Fruit fly (Drosophila melanogaster) whole organism, embryonic: Measurements from ENCODE around the gene Atg13.

Experiments used
- Antp ChIP-seq: fragments of 200-800 bp; sonication (Bioruptor generic); optimal IDR thresholded peaks from 3 replicates; lab custom pipeline; 2016; ENCODE audit warnings: missing biosample characterization, missing genetic modification characterization
- Atf3 ChIP-seq: fragments of 200-800 bp; sonication (Bioruptor generic); optimal IDR thresholded peaks from 3 replicates; lab custom pipeline; 2016; ENCODE audit warnings: missing biosample characterization, missing genetic modification characterization
- B-H2 ChIP-seq: fragments of 200-800 bp; sonication (Bioruptor generic); optimal IDR thresholded peaks from 2 replicates; lab custom pipeline; 2018; ENCODE audit warnings: missing biosample characterization, mild to moderate bottlenecking, missing genetic modification characterization
- Bdp1 ChIP-seq: fragments of 200-800 bp; sonication (Bioruptor generic); optimal IDR thresholded peaks from 3 replicates; lab custom pipeline; 2016; ENCODE audit warnings: missing biosample characterization, missing genetic modification characterization
- CG10209 ChIP-seq: fragments of 200-800 bp; sonication (Bioruptor generic); optimal IDR thresholded peaks from 3 replicates; lab custom pipeline; 2017; ENCODE audit warnings: missing biosample characterization, mild to moderate bottlenecking, missing genetic modification characterization, missing genetic modification reagents
- CG13287 ChIP-seq: fragments of 200-800 bp; sonication (Bioruptor generic); IDR thresholded peaks from 2 replicates; pipeline ENCODE4 v1.3.6; 2022; ENCODE audit warnings: missing biosample characterization, missing genetic modification characterization; ENCODE audit not compliant: partially characterized antibody
- CG14050 ChIP-seq: fragments of 200-800 bp; sonication (Bioruptor generic); IDR thresholded peaks from 3 replicates; pipeline ENCODE4 v1.3.6; 2022; ENCODE audit warnings: missing biosample characterization, missing genetic modification characterization
- CG14441 ChIP-seq: fragments of 200-800 bp; sonication (Bioruptor generic); IDR thresholded peaks from 2 replicates; pipeline ENCODE4 v1.3.6; 2022; ENCODE audit warnings: missing biosample characterization, missing genetic modification characterization
- CG1529 ChIP-seq: fragments of 200-800 bp; sonication (Bioruptor generic); optimal IDR thresholded peaks from 3 replicates; lab custom pipeline; 2018; ENCODE audit warnings: missing biosample characterization, missing genetic modification characterization
- CG17568 ChIP-seq: fragments of 200-800 bp; sonication (Bioruptor generic); optimal IDR thresholded peaks from 2 replicates; lab custom pipeline; 2018; ENCODE audit warnings: missing biosample characterization, mild to moderate bottlenecking, missing genetic modification characterization, moderate library complexity
- CG17802 ChIP-seq: fragments of 200-800 bp; sonication (Bioruptor generic); optimal IDR thresholded peaks from 2 replicates; lab custom pipeline; 2018; ENCODE audit warnings: missing biosample characterization, mild to moderate bottlenecking, missing genetic modification characterization, moderate library complexity
- CG18262 ChIP-seq: fragments of 200-800 bp; optimal IDR thresholded peaks from 3 replicates; lab custom pipeline; 2019; ENCODE audit warnings: missing biosample characterization, mild to moderate bottlenecking, missing genetic modification characterization, moderate library complexity
- CG2129 ChIP-seq: fragments of 200-800 bp; sonication (Bioruptor generic); IDR thresholded peaks from 2 replicates; pipeline ENCODE4 v1.3.6; 2022; ENCODE audit warnings: missing biosample characterization, missing genetic modification characterization; ENCODE audit not compliant: partially characterized antibody
- CG2875 ChIP-seq: fragments of 200-800 bp; sonication (Bioruptor generic); optimal IDR thresholded peaks from 2 replicates; lab custom pipeline; 2017; ENCODE audit warnings: missing biosample characterization, mild to moderate bottlenecking, missing genetic modification characterization, missing genetic modification reagents
- CG6813 ChIP-seq: fragments of 200-800 bp; sonication (Bioruptor generic); optimal IDR thresholded peaks from 2 replicates; lab custom pipeline; 2017; ENCODE audit warnings: missing biosample characterization, missing genetic modification characterization, mild to moderate bottlenecking, moderate library complexity, missing genetic modification reagents
- CG7556 ChIP-seq: fragments of 200-800 bp; sonication (Bioruptor generic); optimal IDR thresholded peaks from 2 replicates; lab custom pipeline; 2017; ENCODE audit warnings: missing biosample characterization, mild to moderate bottlenecking, missing genetic modification characterization
- CG7928 ChIP-seq: fragments of 200-800 bp; sonication (Bioruptor generic); optimal IDR thresholded peaks from 2 replicates; lab custom pipeline; 2017; ENCODE audit warnings: missing biosample characterization, mild to moderate bottlenecking, missing genetic modification characterization
- CG8924 ChIP-seq: fragments of 200-800 bp; optimal IDR thresholded peaks from 3 replicates; lab custom pipeline; 2019; ENCODE audit warnings: missing biosample characterization, mild to moderate bottlenecking, missing genetic modification characterization, moderate library complexity
- CG9727 ChIP-seq: fragments of 200-800 bp; sonication (Bioruptor generic); optimal IDR thresholded peaks from 3 replicates; lab custom pipeline; 2017; ENCODE audit warnings: missing biosample characterization, mild to moderate bottlenecking, missing genetic modification characterization
- CG9876 ChIP-seq: fragments of 200-800 bp; sonication (Bioruptor generic); optimal IDR thresholded peaks from 2 replicates; lab custom pipeline; 2016; ENCODE audit warnings: missing biosample characterization, missing genetic modification characterization
- D19B ChIP-seq: fragments of 200-800 bp; sonication (Bioruptor generic); optimal IDR thresholded peaks from 2 replicates; lab custom pipeline; 2017; ENCODE audit warnings: missing biosample characterization, mild to moderate bottlenecking, missing genetic modification characterization
- Dip3 ChIP-seq: fragments of 200-800 bp; sonication (Bioruptor generic); optimal IDR thresholded peaks from 3 replicates; lab custom pipeline; 2016; ENCODE audit warnings: missing biosample characterization, missing genetic modification characterization
- Dll ChIP-seq: fragments of 200-800 bp; sonication (Bioruptor generic); IDR thresholded peaks from 4 replicates; pipeline ENCODE4 v1.3.6; 2022; ENCODE audit warnings: missing biosample characterization, missing genetic modification characterization; ENCODE audit not compliant: partially characterized antibody
- E2f1 ChIP-seq: fragments of 200-800 bp; sonication (Bioruptor generic); IDR thresholded peaks from 2 replicates; pipeline ENCODE4 v1.3.6; 2022; ENCODE audit warnings: missing biosample characterization, missing genetic modification characterization
- HLHmδ ChIP-seq: fragments of 200-800 bp; sonication (Bioruptor generic); optimal IDR thresholded peaks from 2 replicates; lab custom pipeline; 2018; ENCODE audit warnings: missing biosample characterization, mild to moderate bottlenecking, missing genetic modification characterization, moderate library complexity
- Hand ChIP-seq: fragments of 200-800 bp; sonication (Bioruptor generic); optimal IDR thresholded peaks from 2 replicates; lab custom pipeline; 2017; ENCODE audit warnings: mild to moderate bottlenecking, missing biosample characterization, missing genetic modification reagents, missing genetic modification characterization
- HmgD ChIP-seq: fragments of 200-800 bp; sonication (Bioruptor generic); optimal IDR thresholded peaks from 3 replicates; lab custom pipeline; 2016; ENCODE audit warnings: missing biosample characterization, missing genetic modification characterization
- Mes4 ChIP-seq: fragments of 200-800 bp; sonication (Bioruptor generic); optimal IDR thresholded peaks from 2 replicates; lab custom pipeline; 2016; ENCODE audit warnings: missing biosample characterization, missing genetic modification characterization
- NK7.1 ChIP-seq: fragments of 200-800 bp; sonication (Bioruptor generic); optimal IDR thresholded peaks from 3 replicates; lab custom pipeline; 2016; ENCODE audit warnings: missing biosample characterization, missing genetic modification characterization
- Neu2 ChIP-seq: fragments of 200-800 bp; sonication (Bioruptor generic); optimal IDR thresholded peaks from 3 replicates; lab custom pipeline; 2016; ENCODE audit warnings: missing biosample characterization, missing genetic modification characterization, borderline replicate concordance
- Optix ChIP-seq: fragments of 200-800 bp; sonication (Bioruptor generic); IDR thresholded peaks from 3 replicates; pipeline ENCODE4 v1.3.6; 2022; ENCODE audit warnings: missing biosample characterization, missing genetic modification characterization
- Xbp1 ChIP-seq: fragments of 200-800 bp; sonication (Bioruptor generic); optimal IDR thresholded peaks from 3 replicates; lab custom pipeline; 2016; ENCODE audit warnings: missing biosample characterization, mild to moderate bottlenecking, missing genetic modification characterization
- ara ChIP-seq: fragments of 200-800 bp; sonication (Bioruptor generic); IDR thresholded peaks from 2 replicates; pipeline ENCODE4 v1.3.6; 2022; ENCODE audit warnings: missing biosample characterization, missing genetic modification characterization
- br ChIP-seq: fragments of >200 bp; optimal IDR thresholded peaks from 2 replicates; lab custom pipeline; 2017
- cato ChIP-seq: fragments of 200-800 bp; sonication (Bioruptor generic); optimal IDR thresholded peaks from 2 replicates; lab custom pipeline; 2016; ENCODE audit warnings: missing biosample characterization, missing genetic modification characterization, borderline replicate concordance
- dan ChIP-seq: fragments of 200-800 bp; sonication (Bioruptor generic); IDR thresholded peaks from 2 replicates; pipeline ENCODE4 v1.3.6; 2022; ENCODE audit warnings: missing biosample characterization, missing genetic modification characterization
- fu2 ChIP-seq: fragments of 200-800 bp; sonication (Bioruptor generic); optimal IDR thresholded peaks from 2 replicates; lab custom pipeline; 2016; ENCODE audit warnings: missing biosample characterization, missing genetic modification characterization
- gro ChIP-seq: fragments of 200-800 bp; sonication (Bioruptor generic); optimal IDR thresholded peaks from 2 replicates; lab custom pipeline; 2016; ENCODE audit warnings: missing biosample characterization, missing genetic modification characterization
- gt ChIP-seq: fragments of 200-800 bp; sonication (Bioruptor generic); IDR thresholded peaks from 2 replicates; pipeline ENCODE4 v1.3.6; 2022; ENCODE audit warnings: missing biosample characterization, missing genetic modification characterization
- hkb ChIP-seq, 2 experiments: fragments of 200-800 bp in 1 of 2; fragments of >200 bp in 1 of 2; sonication (Bioruptor generic) in 1 of 2; IDR thresholded peaks in 1 of 2; optimal IDR thresholded peaks in 1 of 2; 2 replicates each; pipeline versions ENCODE4 v1.3.6 to Lab custom; 2017 to 2022; ENCODE audit warnings: missing biosample characterization in 1 of 2, missing genetic modification characterization in 1 of 2
- insv ChIP-seq, 2 experiments: fragments of 200-800 bp; sonication (Bioruptor generic); optimal IDR thresholded peaks; 3 replicates each; lab custom pipeline; 2016 to 2018; ENCODE audit warnings: missing biosample characterization in 2 of 2, missing genetic modification characterization in 2 of 2
- maf-S ChIP-seq: fragments of 200-800 bp; sonication (Bioruptor generic); optimal IDR thresholded peaks from 2 replicates; lab custom pipeline; 2016; ENCODE audit warnings: missing biosample characterization, missing genetic modification characterization
- nom ChIP-seq: fragments of 200-800 bp; sonication (Bioruptor generic); optimal IDR thresholded peaks from 2 replicates; lab custom pipeline; 2017; ENCODE audit warnings: missing biosample characterization, missing genetic modification characterization, mild to moderate bottlenecking, moderate library complexity, missing genetic modification reagents
- org-1 ChIP-seq: fragments of 200-800 bp; sonication (Bioruptor generic); optimal IDR thresholded peaks from 2 replicates; lab custom pipeline; 2017; ENCODE audit warnings: missing biosample characterization, missing genetic modification characterization
- row ChIP-seq: fragments of 200-800 bp; sonication (Bioruptor generic); IDR thresholded peaks from 3 replicates; pipeline ENCODE4 v1.3.6; 2022; ENCODE audit warnings: missing biosample characterization, missing genetic modification characterization
- slou ChIP-seq: fragments of 200-800 bp; sonication (Bioruptor generic); optimal IDR thresholded peaks from 3 replicates; lab custom pipeline; 2016; ENCODE audit warnings: missing biosample characterization, missing genetic modification characterization
- slp2 ChIP-seq: fragments of 200-800 bp; sonication (Bioruptor generic); optimal IDR thresholded peaks from 2 replicates; lab custom pipeline; 2016; ENCODE audit warnings: missing biosample characterization, missing genetic modification characterization
- tin ChIP-seq: fragments of 200-800 bp; sonication (Bioruptor generic); optimal IDR thresholded peaks from 3 replicates; lab custom pipeline; 2016; ENCODE audit warnings: missing biosample characterization, missing genetic modification characterization
- usp ChIP-seq: fragments of >200 bp; optimal IDR thresholded peaks from 2 replicates; lab custom pipeline; 2017; ENCODE audit warnings: missing biosample characterization, missing genetic modification characterization
- vfl ChIP-seq: fragments of 200-800 bp; sonication (Bioruptor generic); optimal IDR thresholded peaks from 2 replicates; lab custom pipeline; 2016; ENCODE audit warnings: missing biosample characterization, missing genetic modification characterization
- z ChIP-seq: fragments of 200-800 bp; sonication (Bioruptor generic); IDR thresholded peaks from 3 replicates; pipeline ENCODE4 v1.3.6; 2022; ENCODE audit warnings: missing biosample characterization, missing genetic modification characterization

The Atg13 gene

DNA sequence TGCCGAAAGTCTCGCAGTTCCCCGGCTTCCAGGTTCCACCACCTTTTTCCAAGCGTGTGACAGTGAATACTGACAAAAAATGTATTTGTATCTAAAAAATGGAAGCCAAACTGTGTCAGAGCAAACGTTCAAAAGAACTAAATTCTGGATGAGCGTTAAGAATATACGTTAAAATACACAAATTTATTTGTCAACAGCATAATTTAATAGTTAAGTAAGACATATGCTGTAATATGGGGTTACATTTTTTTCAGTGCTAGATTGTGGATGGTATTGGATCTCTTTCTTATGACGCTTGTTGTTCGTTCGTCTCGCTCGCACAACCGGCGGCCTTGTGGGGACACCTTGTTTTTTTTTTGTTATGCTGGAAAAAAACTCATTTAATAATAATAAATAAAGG lies 6.0 kb downstream of the Atg13 start (continued):
- peak; percentile 27 for TF ChIP-seq nom
- TF ChIP-seq Dll (GFP tag; lab: Robert Waterston, UW) = no peak
- TF ChIP-seq CG13287 = no peak
- TF ChIP-seq gro (GFP tag; lab: Kevin White, UChicago) = peak; percentile 97
- TF ChIP-seq usp (GFP tag; lab: Kevin White, UChicago) = no peak
- TF ChIP-seq B-H2 (GFP tag; lab: Kevin White, UChicago) = peak; percentile 90
- TF ChIP-seq Antp = peak; percentile 96
- peak in 1 of 2 experiments; percentile 66 for TF ChIP-seq insv (GFP tag; optimal IDR thresholded peaks at IDR 0.05; lab: Kevin White, UChicago)
- no peak for TF ChIP-seq CG2129
- no peak for TF ChIP-seq hkb (optimal IDR thresholded peaks at IDR 0.05; lab: Kevin White, UChicago)
- TF ChIP-seq hkb (GFP tag; IDR thresholded peaks at IDR 0.05; lab: Robert Waterston, UW) = peak; percentile 96
- TF ChIP-seq row (GFP tag; lab: Robert Waterston, UW) = peak; percentile 97
- peak; percentile 72 for TF ChIP-seq CG17802
- peak; percentile 93 for TF ChIP-seq CG6813
- peak; percentile 92 for TF ChIP-seq slou (GFP tag; lab: Kevin White, UChicago)
- TF ChIP-seq gt (GFP tag; lab: Robert Waterston, UW) = peak; percentile 69; the same call in 1 of the 2 replicates
- peak; percentile 97 for TF ChIP-seq NK7.1 (GFP tag; lab: Kevin White, UChicago)
- peak; percentile 79 for TF ChIP-seq CG7928 (GFP tag; lab: Kevin White, UChicago)
- peak; percentile 77 for TF ChIP-seq CG1529 (GFP tag; lab: Kevin White, UChicago)
- TF ChIP-seq CG18262 (tag; lab: Kevin White, UChicago) = peak; percentile 86
- TF ChIP-seq maf-S (GFP tag; lab: Kevin White, UChicago) = peak; percentile 96
- TF ChIP-seq Neu2 (GFP tag; lab: Kevin White, UChicago) = peak; percentile 52
- peak; percentile 94 for TF ChIP-seq CG10209 (GFP tag; lab: Kevin White, UChicago)
- TF ChIP-seq CG9876 = peak; percentile 91
- TF ChIP-seq Optix (GFP tag; lab: Robert Waterston, UW) = peak; percentile 55; the same call in 1 of the 3 replicates
- TF ChIP-seq ara (GFP tag; lab: Robert Waterston, UW) = peak; percentile 78
- TF ChIP-seq CG14050 (GFP tag; lab: Robert Waterston, UW) = peak; percentile 91
- TF ChIP-seq tin (GFP tag; lab: Kevin White, UChicago) = peak; percentile 97
- peak; percentile 37; the same call in 1 of the 2 replicates for TF ChIP-seq dan (GFP tag; lab: Robert Waterston, UW)
- peak; percentile 89 for TF ChIP-seq Mes4 (GFP tag; lab: Kevin White, UChicago)
- TF ChIP-seq z = no peak
- peak; percentile 97 for TF ChIP-seq Xbp1 (GFP tag; lab: Kevin White, UChicago)
- TF ChIP-seq CG2875 = peak; percentile 87
- peak; percentile 94 for TF ChIP-seq CG17568 (GFP tag; lab: Kevin White, UChicago)
- TF ChIP-seq CG8924 = peak; percentile 91
- TF ChIP-seq Dip3 (GFP tag; lab: Kevin White, UChicago) = peak; percentile 90
- peak; percentile 96 for TF ChIP-seq slp2 (GFP tag; lab: Kevin White, UChicago)
- peak; percentile 97 for TF ChIP-seq fu2 (GFP tag; lab: Kevin White, UChicago)
- TF ChIP-seq br = no peak
- TF ChIP-seq HmgD (GFP tag; lab: Kevin White, UChicago) = peak; percentile 94
- peak; percentile 96 for TF ChIP-seq CG9727
- peak; percentile 94 for TF ChIP-seq Hand (GFP tag; lab: Kevin White, UChicago)
- TF ChIP-seq E2f1 (GFP tag; lab: Robert Waterston, UW) = peak; percentile 93
- peak; percentile 91 for TF ChIP-seq Atf3 (GFP tag; lab: Kevin White, UChicago)
- no peak for TF ChIP-seq HLHmδ (GFP tag; lab: Kevin White, UChicago)
- TF ChIP-seq cato (GFP tag; lab: Kevin White, UChicago) = peak; percentile 83
- peak; percentile 93 for TF ChIP-seq org-1 (GFP tag; lab: Kevin White, UChicago)
- TF ChIP-seq Bdp1 (GFP tag; lab: Kevin White, UChicago) = peak; percentile 90
- peak; percentile 94 for TF ChIP-seq CG7556
- TF ChIP-seq D19B (GFP tag; lab: Kevin White, UChicago) = peak; percentile 90
- TF ChIP-seq CG14441 (GFP tag; lab: Robert Waterston, UW) = peak; percentile 94
- TF ChIP-seq vfl (GFP tag; lab: Kevin White, UChicago) = peak; percentile 91
